Worm (Caenorhabditis elegans) whole organism, young adult: Measurements from ENCODE around the gene Y38C1AA.7.

Source experiments
- F33H1.4 ChIP-seq: fragments of 200-800 bp; sonication (Bioruptor generic); IDR thresholded peaks from 2 replicates; pipeline ENCODE4 v1.3.6; 2022; ENCODE audit warnings: missing genetic modification reagents, missing genetic modification characterization, missing compliant biosample characterization
- F49E8.2 ChIP-seq: sonication (generic microtip); optimal IDR thresholded peaks from 3 replicates; lab custom pipeline; 2017; ENCODE audit warnings: missing genetic modification characterization, mild to moderate bottlenecking, missing compliant biosample characterization, antibody characterized with exemption, moderate library complexity; ENCODE audit not compliant: insufficient read depth
- cebp-1 ChIP-seq, 2 experiments: fragments of 200-800 bp in 1 of 2; sonication (Bioruptor generic) in 1 of 2; sonication (generic microtip) in 1 of 2; IDR thresholded peaks in 1 of 2; optimal IDR thresholded peaks in 1 of 2; 2 replicates each; pipeline versions ENCODE4 v1.3.6 to Lab custom; 2017 to 2022; ENCODE audit warnings: missing compliant biosample characterization in 2 of 2, missing genetic modification characterization in 2 of 2, mild to moderate bottlenecking in 1 of 2, missing genetic modification reagents in 1 of 2, moderate library complexity in 1 of 2
- dpl-1 ChIP-seq: fragments of 150-350 bp; optimal IDR thresholded peaks from 2 replicates; lab custom pipeline; 2014; ENCODE audit warnings: missing biosample characterization, missing genetic modification reagents, missing genetic modification characterization
- gei-17 ChIP-seq: fragments of 200-800 bp; sonication (Bioruptor generic); optimal IDR thresholded peaks from 2 replicates; lab custom pipeline; 2018; ENCODE audit warnings: mild to moderate bottlenecking, missing genetic modification characterization, missing compliant biosample characterization
- lag-1 ChIP-seq: fragments of 200-800 bp; sonication (Bioruptor generic); IDR thresholded peaks from 2 replicates; pipeline ENCODE4 v1.3.6; 2022; ENCODE audit warnings: missing genetic modification reagents, missing genetic modification characterization, missing compliant biosample characterization
- lsl-1 ChIP-seq: fragments of 200-800 bp; sonication (Bioruptor generic); optimal IDR thresholded peaks from 2 replicates; lab custom pipeline; 2018; ENCODE audit warnings: mild to moderate bottlenecking, missing genetic modification characterization, moderate library complexity, missing compliant biosample characterization
- mes-4 ChIP-seq: sonication (generic microtip); optimal IDR thresholded peaks from 2 replicates; lab custom pipeline; 2016; ENCODE audit warnings: missing genotype, missing genetic modification characterization, missing compliant biosample characterization
- nfyb-1 ChIP-seq: fragments of 200-800 bp; sonication (Bioruptor generic); IDR thresholded peaks from 2 replicates; pipeline ENCODE4 v1.3.6; 2022; ENCODE audit warnings: missing genetic modification reagents, missing genetic modification characterization, missing compliant biosample characterization
- pbrm-1 ChIP-seq: fragments of 200-800 bp; sonication (Bioruptor generic); IDR thresholded peaks from 2 replicates; pipeline ENCODE4 v1.3.6; 2022; ENCODE audit warnings: missing genetic modification reagents, missing genetic modification characterization, missing compliant biosample characterization
- unc-130 ChIP-seq: sonication (generic microtip); optimal IDR thresholded peaks from 2 replicates; lab custom pipeline; 2016; ENCODE audit warnings: missing genetic modification reagents, missing genetic modification characterization, missing compliant biosample characterization
- ztf-6 ChIP-seq: fragments of 200-800 bp; sonication (Bioruptor generic); IDR thresholded peaks from 2 replicates; pipeline ENCODE4 v1.3.6; 2022; ENCODE audit warnings: missing genetic modification reagents, missing genetic modification characterization, missing compliant biosample characterization

DNA sequence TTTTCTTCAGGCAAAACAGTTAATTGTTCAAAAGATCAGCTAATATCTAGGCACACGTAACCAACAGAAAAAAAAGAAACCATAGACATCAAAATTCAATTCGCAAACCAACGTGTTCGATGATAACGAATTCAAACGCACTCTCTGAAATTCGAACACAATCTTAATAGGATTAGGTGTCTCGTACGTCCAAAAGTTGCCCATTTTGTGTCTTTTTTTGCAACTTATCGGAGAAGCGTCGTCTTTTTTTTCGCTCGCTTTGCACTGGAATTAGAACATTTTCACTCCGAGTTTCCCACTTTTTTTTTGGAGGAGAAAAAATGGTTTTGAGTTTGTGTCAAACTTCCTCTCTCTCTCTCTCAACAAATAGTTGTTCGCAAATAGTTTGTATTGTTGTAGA is 30.3 kb downstream of the Y38C1AA.7 start:
- TF ChIP-seq dpl-1 (no peak), F49E8.2 (no peak), ztf-6 (no peak), cebp-1 (GFP tag; IDR thresholded peaks at IDR 0.05; lab: Robert Waterston, UW) (no peak), cebp-1 (tag; optimal IDR thresholded peaks at IDR 0.05; lab: Kevin White, UChicago) (no peak), pbrm-1 (GFP tag; lab: Robert Waterston, UW) (no peak), gei-17 (GFP tag; lab: Kevin White, UChicago) (no peak), unc-130 (GFP tag; lab: Kevin White, UChicago) (no peak), lag-1 (GFP tag; lab: Robert Waterston, UW) (no peak), nfyb-1 (GFP tag; lab: Robert Waterston, UW) (no peak), lsl-1 (no peak), mes-4 (no peak), F33H1.4 (GFP tag; lab: Robert Waterston, UW) (no peak)
